Worm (Caenorhabditis elegans): ENCODE data around the gene sra-10.

DNA sequence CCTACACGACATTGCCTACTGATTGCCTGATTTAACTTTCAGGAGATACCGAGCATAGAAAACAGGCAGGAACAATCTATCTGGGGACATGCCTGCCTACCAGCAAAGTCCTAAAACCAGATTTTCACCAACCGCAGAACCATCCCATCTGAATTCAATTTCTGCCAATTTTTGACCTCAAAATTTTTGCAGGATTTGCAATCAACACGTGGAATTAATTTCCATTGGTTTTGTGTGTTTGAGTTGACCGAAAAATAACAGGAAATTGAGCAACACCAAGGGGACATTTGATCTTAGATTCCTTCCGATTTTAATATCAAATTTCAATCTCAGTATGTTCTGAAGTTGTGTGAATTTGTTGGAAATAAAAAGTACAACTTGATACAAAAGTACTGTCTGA, 4.1 kb upstream of the sra-10 start:
- TF ChIP-seq gei-17 (GFP tag; optimal IDR thresholded peaks at IDR 0.05) (no peak), hmg-20 (GFP tag; IDR thresholded peaks at IDR 0.05) (no peak), F52B5.7 (tag; optimal IDR thresholded peaks at IDR 0.05) (no peak)

All from whole organism, young adult.